Worm (Caenorhabditis elegans): ENCODE measurements around the gene lrr-1.

- no peak for TF ChIP-seq fos-1 (tag; optimal IDR thresholded peaks at IDR 0.05)
- TF ChIP-seq elt-3 (tag; optimal IDR thresholded peaks at IDR 0.05) = no peak
These were observed 41.3 kb downstream of the lrr-1 start, which contains the start of gene rnh-1.0 for ce11 chrII:4994939-4995338.

All from whole organism, L2 larva.